Fruit fly (Drosophila melanogaster) whole organism, embryonic: ENCODE results near the gene CG34301.

ENCODE experiments used
- ATbp ChIP-seq: fragments of 200-800 bp; sonication (Bioruptor generic); optimal IDR thresholded peaks from 2 replicates; lab custom pipeline; 2017; ENCODE audit warnings: missing biosample characterization, mild to moderate bottlenecking, missing genetic modification characterization, missing genetic modification reagents
- Ada2b ChIP-seq: fragments of 200-800 bp; sonication (Bioruptor generic); IDR thresholded peaks from 2 replicates; pipeline ENCODE4 v1.3.6; 2022; ENCODE audit warnings: missing biosample characterization, missing genetic modification characterization
- CG10654 ChIP-seq: fragments of 200-800 bp; sonication (Bioruptor generic); optimal IDR thresholded peaks from 2 replicates; lab custom pipeline; 2016; ENCODE audit warnings: missing biosample characterization, missing genetic modification characterization
- CG11504 ChIP-seq: fragments of 200-800 bp; sonication (Bioruptor generic); optimal IDR thresholded peaks from 3 replicates; lab custom pipeline; 2019; ENCODE audit warnings: missing biosample characterization, mild to moderate bottlenecking, missing genetic modification characterization, moderate library complexity
- CG11695 ChIP-seq: fragments of 200-800 bp; sonication (Bioruptor generic); IDR thresholded peaks from 3 replicates; pipeline ENCODE4 v1.3.6; 2022; ENCODE audit warnings: missing biosample characterization, missing genetic modification characterization
- CG12071 ChIP-seq: fragments of 200-800 bp; sonication (Bioruptor generic); optimal IDR thresholded peaks from 3 replicates; lab custom pipeline; 2018; ENCODE audit warnings: missing biosample characterization, mild to moderate bottlenecking, missing genetic modification characterization
- CG12155 ChIP-seq: fragments of 200-800 bp; sonication (Bioruptor generic); optimal IDR thresholded peaks from 3 replicates; lab custom pipeline; 2016; ENCODE audit warnings: missing biosample characterization, missing genetic modification characterization
- CG12299 ChIP-seq: fragments of 200-800 bp; sonication (Bioruptor generic); optimal IDR thresholded peaks from 2 replicates; lab custom pipeline; 2018; ENCODE audit warnings: missing biosample characterization, mild to moderate bottlenecking, missing genetic modification characterization
- CG14965 ChIP-seq: fragments of 200-800 bp; sonication (Bioruptor generic); optimal IDR thresholded peaks from 2 replicates; lab custom pipeline; 2016; ENCODE audit warnings: missing biosample characterization, missing genetic modification characterization, borderline replicate concordance
- CG17361 ChIP-seq: fragments of 200-800 bp; sonication (Bioruptor generic); IDR thresholded peaks from 3 replicates; pipeline ENCODE4 v1.3.6; 2022; ENCODE audit warnings: missing biosample characterization, missing genetic modification characterization
- CG18262 ChIP-seq: fragments of 200-800 bp; optimal IDR thresholded peaks from 3 replicates; lab custom pipeline; 2019; ENCODE audit warnings: missing biosample characterization, mild to moderate bottlenecking, missing genetic modification characterization, moderate library complexity
- CG18476 ChIP-seq: fragments of 200-800 bp; sonication (Bioruptor generic); optimal IDR thresholded peaks from 2 replicates; lab custom pipeline; 2016; ENCODE audit warnings: missing biosample characterization, mild to moderate bottlenecking, missing genetic modification characterization
- CG2129 ChIP-seq: fragments of 200-800 bp; sonication (Bioruptor generic); IDR thresholded peaks from 2 replicates; pipeline ENCODE4 v1.3.6; 2022; ENCODE audit warnings: missing biosample characterization, missing genetic modification characterization; ENCODE audit not compliant: partially characterized antibody
- CG3407 ChIP-seq: fragments of 200-800 bp; sonication (Bioruptor generic); optimal IDR thresholded peaks from 2 replicates; lab custom pipeline; 2018; ENCODE audit warnings: missing biosample characterization, mild to moderate bottlenecking, missing genetic modification characterization
- CG4854 ChIP-seq: fragments of 200-800 bp; sonication (Bioruptor generic); optimal IDR thresholded peaks from 2 replicates; lab custom pipeline; 2016; ENCODE audit warnings: missing biosample characterization, missing genetic modification characterization, inconsistent platforms
- CG6689 ChIP-seq: fragments of 200-800 bp; sonication (Bioruptor generic); IDR thresholded peaks from 2 replicates; pipeline ENCODE4 v1.3.6; 2022; ENCODE audit warnings: missing biosample characterization, missing genetic modification characterization
- CG7839 ChIP-seq: fragments of 200-800 bp; sonication (Bioruptor generic); optimal IDR thresholded peaks from 3 replicates; lab custom pipeline; 2018; ENCODE audit warnings: missing biosample characterization, mild to moderate bottlenecking, missing genetic modification characterization, moderate library complexity
- CG7987 ChIP-seq: fragments of 200-800 bp; sonication (Bioruptor generic); optimal IDR thresholded peaks from 2 replicates; lab custom pipeline; 2018; ENCODE audit warnings: missing biosample characterization, mild to moderate bottlenecking, missing genetic modification characterization, moderate library complexity
- CG8359 ChIP-seq: fragments of 200-800 bp; sonication (Bioruptor generic); optimal IDR thresholded peaks from 2 replicates; lab custom pipeline; 2017; ENCODE audit warnings: missing biosample characterization, mild to moderate bottlenecking, missing genetic modification characterization, borderline replicate concordance
- CG8765 ChIP-seq: fragments of 200-800 bp; sonication (Bioruptor generic); IDR thresholded peaks from 2 replicates; pipeline ENCODE4 v1.3.6; 2022; ENCODE audit warnings: missing biosample characterization, missing genetic modification characterization
- CoRest ChIP-seq: fragments of 200-800 bp; sonication (Bioruptor generic); optimal IDR thresholded peaks from 3 replicates; lab custom pipeline; 2018; ENCODE audit warnings: missing biosample characterization, mild to moderate bottlenecking, missing genetic modification characterization, moderate library complexity
- D19A ChIP-seq: fragments of 200-800 bp; optimal IDR thresholded peaks from 3 replicates; lab custom pipeline; 2019; ENCODE audit warnings: missing biosample characterization, mild to moderate bottlenecking, missing genetic modification characterization, moderate library complexity
- Drgx ChIP-seq: fragments of 200-800 bp; sonication (Bioruptor generic); IDR thresholded peaks from 2 replicates; pipeline ENCODE4 v1.3.6; 2022; ENCODE audit warnings: missing biosample characterization, missing genetic modification characterization
- H2.0 ChIP-seq: fragments of 200-800 bp; sonication (Bioruptor generic); IDR thresholded peaks from 2 replicates; pipeline ENCODE4 v1.3.6; 2022; ENCODE audit warnings: missing biosample characterization, missing genetic modification characterization
- HLH54F ChIP-seq: fragments of 200-800 bp; sonication (Bioruptor generic); optimal IDR thresholded peaks from 3 replicates; lab custom pipeline; 2016; ENCODE audit warnings: missing biosample characterization, missing genetic modification characterization
- NC2α ChIP-seq: fragments of 200-800 bp; sonication (Bioruptor generic); optimal IDR thresholded peaks from 2 replicates; lab custom pipeline; 2016; ENCODE audit warnings: missing biosample characterization, missing genetic modification characterization
- NK7.1 ChIP-seq: fragments of 200-800 bp; sonication (Bioruptor generic); optimal IDR thresholded peaks from 3 replicates; lab custom pipeline; 2016; ENCODE audit warnings: missing biosample characterization, missing genetic modification characterization
- Spps ChIP-seq: fragments of 200-800 bp; sonication (Bioruptor generic); optimal IDR thresholded peaks from 2 replicates; lab custom pipeline; 2018; ENCODE audit warnings: missing biosample characterization, mild to moderate bottlenecking, missing genetic modification characterization
- Vsx1 ChIP-seq: fragments of 200-800 bp; sonication (Bioruptor generic); optimal IDR thresholded peaks from 2 replicates; lab custom pipeline; 2017; ENCODE audit warnings: missing biosample characterization, mild to moderate bottlenecking, missing genetic modification characterization, missing genetic modification reagents
- cg ChIP-seq: fragments of 200-800 bp; sonication (Bioruptor generic); optimal IDR thresholded peaks from 3 replicates; lab custom pipeline; 2019; ENCODE audit warnings: missing biosample characterization, mild to moderate bottlenecking, missing genetic modification characterization, moderate library complexity
- chif ChIP-seq, 2 experiments: fragments of 200-800 bp; sonication (Bioruptor generic); optimal IDR thresholded peaks; 3 replicates each; lab custom pipeline; 2016; ENCODE audit warnings: missing biosample characterization in 2 of 2, missing genetic modification characterization in 2 of 2
- crc ChIP-seq: fragments of 200-800 bp; sonication (Bioruptor generic); optimal IDR thresholded peaks from 2 replicates; lab custom pipeline; 2016; ENCODE audit warnings: missing biosample characterization, missing genetic modification characterization
- da ChIP-seq: fragments of 200-800 bp; sonication (Bioruptor generic); optimal IDR thresholded peaks from 2 replicates; lab custom pipeline; 2016; ENCODE audit warnings: missing biosample characterization, missing genetic modification characterization
- dysf ChIP-seq: fragments of 200-800 bp; sonication (Bioruptor generic); IDR thresholded peaks from 3 replicates; pipeline ENCODE4 v1.3.6; 2022; ENCODE audit warnings: missing biosample characterization, missing genetic modification characterization
- esg ChIP-seq: fragments of 200-800 bp; sonication (Bioruptor generic); conservative IDR thresholded peaks from 2 replicates; pipeline ENCODE4 v1.3.6; 2022; ENCODE audit warnings: missing biosample characterization, missing genetic modification characterization
- fd96Cb ChIP-seq: fragments of 200-800 bp; sonication (Bioruptor generic); optimal IDR thresholded peaks from 2 replicates; lab custom pipeline; 2018; ENCODE audit warnings: missing biosample characterization, mild to moderate bottlenecking, missing genetic modification characterization, moderate library complexity
- gro ChIP-seq: fragments of 200-800 bp; sonication (Bioruptor generic); optimal IDR thresholded peaks from 2 replicates; lab custom pipeline; 2016; ENCODE audit warnings: missing biosample characterization, missing genetic modification characterization
- ind ChIP-seq: fragments of 200-800 bp; sonication (Bioruptor generic); optimal IDR thresholded peaks from 3 replicates; lab custom pipeline; 2016; ENCODE audit warnings: missing biosample characterization, missing genetic modification characterization
- kah ChIP-seq: fragments of 200-800 bp; sonication (Bioruptor generic); optimal IDR thresholded peaks from 2 replicates; lab custom pipeline; 2018; ENCODE audit warnings: missing biosample characterization, mild to moderate bottlenecking, missing genetic modification characterization
- lbe ChIP-seq: fragments of 200-800 bp; sonication (Bioruptor generic); optimal IDR thresholded peaks from 2 replicates; lab custom pipeline; 2016; ENCODE audit warnings: missing biosample characterization, mild to moderate bottlenecking, missing genetic modification characterization
- lmd ChIP-seq: fragments of 200-800 bp; sonication (Bioruptor generic); IDR thresholded peaks from 2 replicates; pipeline ENCODE4 v1.3.6; 2022; ENCODE audit warnings: missing biosample characterization, missing genetic modification characterization
- luna ChIP-seq: fragments of 200-800 bp; sonication (Bioruptor generic); optimal IDR thresholded peaks from 2 replicates; lab custom pipeline; 2016; ENCODE audit warnings: missing biosample characterization, missing genetic modification characterization
- maf-S ChIP-seq: fragments of 200-800 bp; sonication (Bioruptor generic); optimal IDR thresholded peaks from 2 replicates; lab custom pipeline; 2016; ENCODE audit warnings: missing biosample characterization, missing genetic modification characterization
- oc ChIP-seq: fragments of 200-800 bp; sonication (Bioruptor generic); optimal IDR thresholded peaks from 2 replicates; lab custom pipeline; 2018; ENCODE audit warnings: missing biosample characterization, mild to moderate bottlenecking, missing genetic modification characterization, moderate library complexity
- p53 ChIP-seq: fragments of 200-800 bp; sonication (Bioruptor generic); optimal IDR thresholded peaks from 2 replicates; lab custom pipeline; 2016; ENCODE audit warnings: missing biosample characterization, missing genetic modification characterization
- sens-2 ChIP-seq: fragments of 200-800 bp; sonication (Bioruptor generic); IDR thresholded peaks from 2 replicates; pipeline ENCODE4 v1.3.6; 2022; ENCODE audit warnings: missing biosample characterization, missing genetic modification characterization
- shn ChIP-seq: fragments of 200-800 bp; sonication (Bioruptor generic); optimal IDR thresholded peaks from 3 replicates; lab custom pipeline; 2016; ENCODE audit warnings: missing biosample characterization, missing genetic modification characterization
- tap ChIP-seq: fragments of 200-800 bp; optimal IDR thresholded peaks from 3 replicates; lab custom pipeline; 2019; ENCODE audit warnings: missing biosample characterization, mild to moderate bottlenecking, missing genetic modification characterization, moderate library complexity
- tio ChIP-seq: fragments of 200-800 bp; sonication (Bioruptor generic); optimal IDR thresholded peaks from 2 replicates; lab custom pipeline; 2017; ENCODE audit warnings: missing biosample characterization, missing genetic modification characterization, inconsistent platforms
- tll ChIP-seq, 2 experiments: fragments of 200-800 bp in 1 of 2; fragments of >200 bp in 1 of 2; sonication (Bioruptor generic) in 1 of 2; optimal IDR thresholded peaks; 2 replicates each; lab custom pipeline; 2017 to 2019; ENCODE audit warnings: missing biosample characterization in 2 of 2, missing genetic modification characterization in 2 of 2, mild to moderate bottlenecking in 1 of 2, moderate library complexity in 1 of 2
- vfl ChIP-seq: fragments of 200-800 bp; sonication (Bioruptor generic); optimal IDR thresholded peaks from 2 replicates; lab custom pipeline; 2016; ENCODE audit warnings: missing biosample characterization, missing genetic modification characterization

Gene CG34301

dm6 chr3R:8808518-8808921 is 35.3 kb downstream of the CG34301 start (continued):
- TF ChIP-seq CG12299 (tag; lab: Kevin White, UChicago): peak; percentile 42
- TF ChIP-seq maf-S: peak; percentile 18
- TF ChIP-seq CG6689 (GFP tag; lab: Robert Waterston, UW): peak; percentile 76
- TF ChIP-seq NK7.1 (GFP tag; lab: Kevin White, UChicago): peak; percentile 46
- TF ChIP-seq CG11504: peak; percentile 76
- peak; percentile 42 for TF ChIP-seq ind
- peak; percentile 96 for TF ChIP-seq CG18262
- TF ChIP-seq Drgx (GFP tag; lab: Robert Waterston, UW): no peak
- peak; percentile 83 for TF ChIP-seq CoRest (tag; lab: Kevin White, UChicago)
- peak; percentile 67 for TF ChIP-seq CG3407 (GFP tag; lab: Kevin White, UChicago)
- peak; percentile 45 for TF ChIP-seq ATbp (GFP tag; lab: Kevin White, UChicago)
- peak in 1 of 2 experiments; percentile 98 for TF ChIP-seq tll (GFP tag; optimal IDR thresholded peaks at IDR 0.05; lab: Kevin White, UChicago)
- peak; percentile 2 for TF ChIP-seq lbe (GFP tag; lab: Kevin White, UChicago)
- peak; percentile 53 for TF ChIP-seq H2.0 (GFP tag; lab: Robert Waterston, UW)
- peak; percentile 90 for TF ChIP-seq CG17361 (GFP tag; lab: Robert Waterston, UW)
- TF ChIP-seq fd96Cb (tag; lab: Kevin White, UChicago): peak; percentile 76
- no peak for TF ChIP-seq p53
- no peak for TF ChIP-seq kah (GFP tag; lab: Kevin White, UChicago)
- TF ChIP-seq CG14965 (GFP tag; lab: Kevin White, UChicago): no peak
- TF ChIP-seq CG10654 (GFP tag; lab: Kevin White, UChicago): peak; percentile 59
- TF ChIP-seq HLH54F (GFP tag; lab: Kevin White, UChicago): peak; percentile 8
- no peak for TF ChIP-seq shn (GFP tag; lab: Kevin White, UChicago)
- TF ChIP-seq cg: no peak
- TF ChIP-seq CG7987 (GFP tag; lab: Kevin White, UChicago): no peak
- no peak for TF ChIP-seq Ada2b (GFP tag; lab: Robert Waterston, UW)
- peak; percentile 75 for TF ChIP-seq CG8765 (GFP tag; lab: Robert Waterston, UW)
- TF ChIP-seq dysf: 0 out of 3 replicates have a peak, but pooled peaks have one; percentile 27
- TF ChIP-seq CG12155 (GFP tag; lab: Kevin White, UChicago): peak; percentile 41
- TF ChIP-seq da (GFP tag; lab: Kevin White, UChicago): peak; percentile 74
- TF ChIP-seq CG2129: no peak
- no peak for TF ChIP-seq tio (GFP tag; lab: Kevin White, UChicago)
- peak; percentile 18 for TF ChIP-seq crc (GFP tag; lab: Kevin White, UChicago)
- TF ChIP-seq lmd (GFP tag; lab: Robert Waterston, UW): peak; percentile 27; the same call in 1 of the 2 replicates
- TF ChIP-seq Spps (tag; lab: Kevin White, UChicago): peak; percentile 85
- peak; percentile 48; the same call in 1 of the 2 replicates for TF ChIP-seq esg (GFP tag; lab: Robert Waterston, UW)
- TF ChIP-seq CG8359 (GFP tag; lab: Kevin White, UChicago): peak; percentile 88
- TF ChIP-seq chif (GFP tag; optimal IDR thresholded peaks at IDR 0.05; lab: Kevin White, UChicago): peak; percentile 58 to 79
- peak; percentile 40 for TF ChIP-seq NC2α (GFP tag; lab: Kevin White, UChicago)
- peak; percentile 60 for TF ChIP-seq vfl (GFP tag; lab: Kevin White, UChicago)
- TF ChIP-seq gro (GFP tag; lab: Kevin White, UChicago): no peak
- peak; percentile 37 for TF ChIP-seq Vsx1 (GFP tag; lab: Kevin White, UChicago)
- peak; percentile 63 for TF ChIP-seq CG18476
- TF ChIP-seq CG7839 (tag; lab: Kevin White, UChicago): peak; percentile 80
- 0 out of 2 replicates have a peak, but pooled peaks have one; percentile 51 for TF ChIP-seq sens-2
- no peak for TF ChIP-seq CG12071 (GFP tag; lab: Kevin White, UChicago)
- peak; percentile 41 for TF ChIP-seq CG4854 (GFP tag; lab: Kevin White, UChicago)
- TF ChIP-seq oc: peak; percentile 27
- peak; percentile 98 for TF ChIP-seq D19A (tag; lab: Kevin White, UChicago)
- peak; percentile 27; the same call in 1 of the 3 replicates for TF ChIP-seq CG11695 (GFP tag; lab: Robert Waterston, UW)
- peak; percentile 41 for TF ChIP-seq tap (tag; lab: Kevin White, UChicago)
- no peak for TF ChIP-seq luna (GFP tag; lab: Kevin White, UChicago)
